Worm (Caenorhabditis elegans) whole organism, early embryonic: Measurements from ENCODE around the gene ZC504.1.

Experiments used
- B0310.2 ChIP-seq: sonication (generic microtip); optimal IDR thresholded peaks from 2 replicates; lab custom pipeline; 2016; ENCODE audit warnings: mild to moderate bottlenecking, missing genetic modification characterization, missing compliant biosample characterization
- aly-1 ChIP-seq: sonication (generic microtip); optimal IDR thresholded peaks from 2 replicates; lab custom pipeline; 2016; ENCODE audit warnings: missing genetic modification characterization, missing compliant biosample characterization
- ama-1 ChIP-seq: fragments of 150-350 bp; optimal IDR thresholded peaks from 2 replicates; lab custom pipeline; 2014
- ceh-13 ChIP-seq: fragments of 200-800 bp; sonication (Bioruptor generic); optimal IDR thresholded peaks from 2 replicates; lab custom pipeline; 2018; ENCODE audit warnings: mild to moderate bottlenecking, missing genetic modification characterization, missing compliant biosample characterization
- ceh-36 ChIP-seq: sonication (generic microtip); optimal IDR thresholded peaks from 2 replicates; lab custom pipeline; 2016; ENCODE audit warnings: missing genetic modification characterization, inconsistent platforms, missing compliant biosample characterization
- ets-7 ChIP-seq: sonication (generic microtip); optimal IDR thresholded peaks from 2 replicates; lab custom pipeline; 2016; ENCODE audit warnings: missing genotype, missing genetic modification characterization, missing compliant biosample characterization
- hnd-1 ChIP-seq: sonication (generic microtip); optimal IDR thresholded peaks from 2 replicates; lab custom pipeline; 2016; ENCODE audit warnings: missing genetic modification characterization, missing compliant biosample characterization
- pes-1 ChIP-seq: fragments of 200-800 bp; sonication (Bioruptor generic); IDR thresholded peaks from 2 replicates; pipeline ENCODE4 v1.3.6; 2022; ENCODE audit warnings: missing genetic modification reagents, missing genetic modification characterization, missing compliant biosample characterization
- scrt-1 ChIP-seq: fragments of 200-800 bp; sonication (Bioruptor generic); IDR thresholded peaks from 2 replicates; pipeline ENCODE4 v1.3.6; 2022; ENCODE audit warnings: missing genetic modification characterization, missing compliant biosample characterization
- tbx-11 ChIP-seq: fragments of 200-800 bp; sonication (Bioruptor generic); IDR thresholded peaks from 2 replicates; pipeline ENCODE4 v1.3.6; 2022; ENCODE audit warnings: missing genetic modification characterization, missing compliant biosample characterization

ce11 chrX:10429203-10429602 lies 22.3 kb downstream of the ZC504.1 start:
- TF ChIP-seq ceh-13 (GFP tag; lab: Kevin White, UChicago) (no peak), aly-1 (tag; lab: Kevin White, UChicago) (no peak), ama-1 (no peak), ceh-36 (no peak), ets-7 (tag; lab: Kevin White, UChicago) (no peak), hnd-1 (tag; lab: Kevin White, UChicago) (no peak), B0310.2 (tag; lab: Kevin White, UChicago) (no peak), tbx-11 (GFP tag; lab: Robert Waterston, UW) (no peak), pes-1 (no peak), scrt-1 (GFP tag; lab: Robert Waterston, UW) (no peak)
